Fruit fly (Drosophila melanogaster) whole organism, prepupa: Measurements from ENCODE around the gene por.

Experiments
- CG6808 ChIP-seq: fragments of 200-800 bp; sonication (Bioruptor generic); optimal IDR thresholded peaks from 3 replicates; lab custom pipeline; 2017; ENCODE audit warnings: missing biosample characterization, missing genetic modification characterization, mild to moderate bottlenecking, moderate library complexity, missing genetic modification reagents
- salr ChIP-seq, 2 experiments: fragments of 200-800 bp; sonication (Bioruptor generic); optimal IDR thresholded peaks; 3 replicates each; lab custom pipeline; 2016 to 2018; ENCODE audit warnings: missing biosample characterization in 2 of 2, missing genetic modification characterization in 2 of 2, mild to moderate bottlenecking in 1 of 2

dm6 chrX:18402564-18402963 is 22.9 kb upstream of the por start:
- TF ChIP-seq salr (GFP tag; optimal IDR thresholded peaks at IDR 0.05; lab: Kevin White, UChicago) (no peak), CG6808 (GFP tag; lab: Kevin White, UChicago) (no peak)
